Fruit fly (Drosophila melanogaster): Measurements from ENCODE around the gene CG11151.

CG11151 gene

dm6 chrX:13762372-13762883 lies 22.9 kb downstream of the CG11151 start, which contains the start of gene rdgB (continued):
- TF ChIP-seq CG10431 (GFP tag; optimal IDR thresholded peaks at IDR 0.05) (peak; percentile 63), CG3847 (GFP tag; IDR thresholded peaks at IDR 0.05) (peak; percentile 70), hb (GFP tag; IDR thresholded peaks at IDR 0.05; ENCODE audit: partially characterized antibody) (no peak), nerfin-2 (GFP tag; IDR thresholded peaks at IDR 0.05; ENCODE audit: partially characterized antibody) (no peak), CG4730 (GFP tag; IDR thresholded peaks at IDR 0.05) (0 out of 2 replicates have a peak, but pooled peaks have one; percentile 8), Optix (GFP tag; IDR thresholded peaks at IDR 0.05) (peak; percentile 20; the same call in 1 of the 3 replicates), E2f1 (GFP tag; IDR thresholded peaks at IDR 0.05) (peak; percentile 76), Tbp (GFP tag; optimal IDR thresholded peaks at IDR 0.05) (no peak), CG6272 (GFP tag; IDR thresholded peaks at IDR 0.05) (no peak), cas (GFP tag; IDR thresholded peaks at IDR 0.05) (no peak), gcm2 (GFP tag; optimal IDR thresholded peaks at IDR 0.05) (peak; percentile 41), cwo (GFP tag; optimal IDR thresholded peaks at IDR 0.05) (peak; percentile 64), sob (GFP tag; IDR thresholded peaks at IDR 0.05) (peak; percentile 83), chm (GFP tag; IDR thresholded peaks at IDR 0.05) (peak; percentile 56), CG14014 (GFP tag; IDR thresholded peaks at IDR 0.05) (peak; percentile 52), CG7928 (GFP tag; optimal IDR thresholded peaks at IDR 0.05) (peak; percentile 9), CG30403 (GFP tag; optimal IDR thresholded peaks at IDR 0.05) (peak; percentile 90), HHEX (GFP tag; optimal IDR thresholded peaks at IDR 0.05) (peak; percentile 82), psq (GFP tag; optimal IDR thresholded peaks at IDR 0.05) (peak; percentile 86), Aef1 (GFP tag; IDR thresholded peaks at IDR 0.05) (peak; percentile 67), unpg (GFP tag; optimal IDR thresholded peaks at IDR 0.05) (peak; percentile 65), CG12299 (tag; optimal IDR thresholded peaks at IDR 0.05) (peak; percentile 60), sens-2 (GFP tag; IDR thresholded peaks at IDR 0.05) (no peak), Meics (GFP tag; optimal IDR thresholded peaks at IDR 0.05) (peak; percentile 87), CG10654 (GFP tag; optimal IDR thresholded peaks at IDR 0.05) (peak; percentile 58), bsh (GFP tag; optimal IDR thresholded peaks at IDR 0.05) (peak in 1 of 2 experiments; percentile 78), vnd (GFP tag; IDR thresholded peaks at IDR 0.05; ENCODE audit: partially characterized antibody) (no peak), E2f2 (GFP tag; IDR thresholded peaks at IDR 0.05) (peak; percentile 44; the same call in 1 of the 2 replicates), CG6791 (GFP tag; IDR thresholded peaks at IDR 0.05; ENCODE audit: partially characterized antibody) (no peak), PHDP (tag; optimal IDR thresholded peaks at IDR 0.05) (peak; percentile 78), HmgZ (tag; optimal IDR thresholded peaks at IDR 0.05) (peak; percentile 65), CG7271 (tag; optimal IDR thresholded peaks at IDR 0.05) (no peak), gcm (GFP tag; optimal IDR thresholded peaks at IDR 0.05) (peak; percentile 68), maf-S (GFP tag; optimal IDR thresholded peaks at IDR 0.05) (no peak), Jarid2 (GFP tag; optimal IDR thresholded peaks at IDR 0.05) (peak; percentile 89), tin (GFP tag; optimal IDR thresholded peaks at IDR 0.05) (peak; percentile 61), CG9876 (GFP tag; optimal IDR thresholded peaks at IDR 0.05) (no peak), Kr (GFP tag; optimal IDR thresholded peaks at IDR 0.05) (no peak), CG13296 (GFP tag; optimal IDR thresholded peaks at IDR 0.05) (peak; percentile 84), CG4820 (GFP tag; optimal IDR thresholded peaks at IDR 0.05) (peak; percentile 77), CG12769 (tag; optimal IDR thresholded peaks at IDR 0.05) (peak; percentile 67), CG10267 (tag; optimal IDR thresholded peaks at IDR 0.05) (peak; percentile 66), en (GFP tag; optimal IDR thresholded peaks at IDR 0.05) (no peak), H15 (GFP tag; IDR thresholded peaks at IDR 0.05) (0 out of 3 replicates have a peak, but pooled peaks have one; percentile 40), CG8089 (GFP tag; optimal IDR thresholded peaks at IDR 0.05) (no peak), Lim3 (GFP tag; IDR thresholded peaks at IDR 0.05) (no peak), CG11247 (GFP tag; IDR thresholded peaks at IDR 0.05) (peak; percentile 77), CG7987 (GFP tag; optimal IDR thresholded peaks at IDR 0.05) (no peak), Hey (tag; optimal IDR thresholded peaks at IDR 0.05) (no peak), Fer2 (tag; optimal IDR thresholded peaks at IDR 0.05) (peak; percentile 56)
